Worm (Caenorhabditis elegans) whole organism, mixed stage, embryonic: Measurements from ENCODE around the gene rnp-9.

Experiments
- nhr-2 ChIP-seq: fragments of 150-350 bp; optimal IDR thresholded peaks from 2 replicates; lab custom pipeline; 2014; ENCODE audit warnings: missing biosample characterization, missing genetic modification characterization
- ztf-11 ChIP-seq: fragments of 150-350 bp; optimal IDR thresholded peaks from 2 replicates; lab custom pipeline; 2014; ENCODE audit warnings: missing biosample characterization, missing genetic modification characterization

DNA sequence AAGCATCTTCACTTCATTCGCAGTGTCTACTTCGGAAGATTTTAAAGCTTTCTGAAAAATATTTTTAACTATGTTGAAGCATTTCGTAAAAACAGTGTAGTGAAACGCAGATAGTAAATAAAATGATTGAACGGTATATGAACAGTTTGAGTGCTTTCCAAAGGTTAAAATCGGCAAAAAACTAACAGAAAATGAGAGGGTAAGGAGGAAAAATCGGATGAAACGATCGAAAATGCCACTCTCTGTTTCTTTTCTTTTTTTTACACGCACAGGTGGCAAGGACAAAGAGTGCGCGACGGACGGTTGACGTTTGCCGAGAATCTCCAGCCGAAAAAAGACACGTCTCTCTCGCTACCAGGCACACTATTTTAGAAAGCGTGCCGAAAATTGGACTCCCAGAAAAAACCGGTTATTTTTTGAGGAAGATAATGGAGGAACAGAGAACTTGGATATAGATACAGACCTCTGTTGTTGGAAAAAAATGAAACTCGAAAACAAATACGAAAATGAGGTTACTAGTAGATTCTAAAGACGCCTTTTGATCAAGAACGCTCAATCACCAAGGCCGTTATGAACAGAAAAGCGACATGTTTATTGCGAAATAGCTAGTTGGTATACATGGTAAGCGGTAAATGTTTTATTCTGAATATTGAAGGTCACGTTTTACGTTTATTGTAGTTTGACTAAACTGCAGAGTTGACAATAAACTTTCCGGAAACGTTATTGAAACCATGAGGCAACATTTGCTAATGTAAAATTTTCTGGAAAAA, 27.4 kb downstream of the rnp-9 start, which contains the start of gene myrf-2:
- TF ChIP-seq nhr-2 (tag; lab: Kevin White, UChicago) (no peak), ztf-11 (tag; lab: Kevin White, UChicago) (no peak)
